Fruit fly (Drosophila melanogaster): ENCODE data around the gene CG44098.
A peak's percentile ranks its signal among the peaks of the same experiment; 100 is the strongest.

DNA sequence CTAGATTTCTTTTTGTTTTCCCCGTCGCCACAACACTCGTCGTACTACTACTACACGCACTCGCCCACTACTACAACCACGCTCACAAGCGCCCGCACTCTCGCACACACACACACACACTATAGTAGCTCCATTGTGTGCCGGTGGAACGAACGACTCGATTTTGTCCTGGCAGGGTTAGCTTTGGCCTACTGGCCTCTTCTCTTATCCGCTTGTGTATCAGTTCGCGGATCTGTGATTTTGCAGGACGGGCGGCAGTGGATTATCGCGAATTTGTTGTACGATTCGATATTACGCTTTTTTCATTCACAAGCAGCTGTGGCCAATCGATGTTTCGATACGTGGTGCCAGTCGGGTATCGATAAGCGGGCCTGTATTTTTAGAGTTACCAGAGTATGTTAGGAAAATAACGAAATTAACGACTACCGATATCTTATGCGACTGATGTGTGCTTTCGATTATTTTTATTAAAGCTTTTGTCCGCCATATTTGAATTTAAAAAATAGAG is 48.2 kb upstream of the CG44098 start, which contains the start of gene CG14657:
- no peak for TF ChIP-seq HLH3B (GFP tag; IDR thresholded peaks at IDR 0.05)
- no peak for TF ChIP-seq CG2199 (GFP tag; IDR thresholded peaks at IDR 0.05)
- no peak for TF ChIP-seq Drgx (GFP tag; IDR thresholded peaks at IDR 0.05)
- no peak for TF ChIP-seq CG7357 (GFP tag; IDR thresholded peaks at IDR 0.05)
- no peak for TF ChIP-seq odd (GFP tag; optimal IDR thresholded peaks at IDR 0.05)
- TF ChIP-seq Antp (GFP tag; optimal IDR thresholded peaks at IDR 0.05), result no peak
- no peak for TF ChIP-seq slou (GFP tag; optimal IDR thresholded peaks at IDR 0.05)
- peak; percentile 23 for TF ChIP-seq nom (GFP tag; optimal IDR thresholded peaks at IDR 0.05)
- no peak for TF ChIP-seq kah (GFP tag; optimal IDR thresholded peaks at IDR 0.05)
- no peak for TF ChIP-seq sc (optimal IDR thresholded peaks at IDR 0.05)
- TF ChIP-seq sc (GFP tag; optimal IDR thresholded peaks at IDR 0.05), result no peak
- TF ChIP-seq Spps (tag; optimal IDR thresholded peaks at IDR 0.05), result no peak
- no peak for TF ChIP-seq Hand (GFP tag; optimal IDR thresholded peaks at IDR 0.05)
- no peak for TF ChIP-seq ash1 (GFP tag; optimal IDR thresholded peaks at IDR 0.05)
- no peak for TF ChIP-seq Blimp-1 (GFP tag; optimal IDR thresholded peaks at IDR 0.05)
